Worm (Caenorhabditis elegans): ENCODE results near the gene fbxb-72.

fbxb-72 gene

ce11 chrV:706918-707317 lies 16.8 kb downstream of the fbxb-72 start, which contains the start of gene srbc-38:
TSS of gene srbc-38 (plus strand) at chrV:707218.
- TF ChIP-seq mdl-1 (tag; optimal IDR thresholded peaks at IDR 0.05) (no peak), aly-2 (tag; optimal IDR thresholded peaks at IDR 0.05) (no peak), egl-5 (tag; optimal IDR thresholded peaks at IDR 0.05) (no peak), hmg-11 (tag; optimal IDR thresholded peaks at IDR 0.05) (no peak), elt-1 (tag; optimal IDR thresholded peaks at IDR 0.05) (no peak), lsy-12 (tag; optimal IDR thresholded peaks at IDR 0.05) (no peak), snpc-4 (tag; optimal IDR thresholded peaks at IDR 0.05) (no peak), nhr-23 (tag; optimal IDR thresholded peaks at IDR 0.05) (no peak), nhr-67 (tag; optimal IDR thresholded peaks at IDR 0.05) (no peak), ceh-9 (tag; optimal IDR thresholded peaks at IDR 0.05) (no peak), lin-39 (tag; optimal IDR thresholded peaks at IDR 0.05) (no peak), mml-1 (tag; optimal IDR thresholded peaks at IDR 0.05) (no peak), fkh-2 (tag; optimal IDR thresholded peaks at IDR 0.05) (no peak), nhr-12 (tag; optimal IDR thresholded peaks at IDR 0.05) (no peak), ama-1 (optimal IDR thresholded peaks at IDR 0.05) (no peak)

- TF ChIP-seq ceh-16 (tag; optimal IDR thresholded peaks at IDR 0.05) (no peak), tbx-2 (tag; optimal IDR thresholded peaks at IDR 0.05) (no peak), fkh-2 (tag; optimal IDR thresholded peaks at IDR 0.05) (no peak), nhr-77 (tag; optimal IDR thresholded peaks at IDR 0.05) (no peak)
Observed at ce11 chrV:702260-702659, 21.5 kb downstream of the fbxb-72 start, which contains the start of gene srbc-37. TSS of gene srbc-37 (plus strand) at chrV:702560.

DNA sequence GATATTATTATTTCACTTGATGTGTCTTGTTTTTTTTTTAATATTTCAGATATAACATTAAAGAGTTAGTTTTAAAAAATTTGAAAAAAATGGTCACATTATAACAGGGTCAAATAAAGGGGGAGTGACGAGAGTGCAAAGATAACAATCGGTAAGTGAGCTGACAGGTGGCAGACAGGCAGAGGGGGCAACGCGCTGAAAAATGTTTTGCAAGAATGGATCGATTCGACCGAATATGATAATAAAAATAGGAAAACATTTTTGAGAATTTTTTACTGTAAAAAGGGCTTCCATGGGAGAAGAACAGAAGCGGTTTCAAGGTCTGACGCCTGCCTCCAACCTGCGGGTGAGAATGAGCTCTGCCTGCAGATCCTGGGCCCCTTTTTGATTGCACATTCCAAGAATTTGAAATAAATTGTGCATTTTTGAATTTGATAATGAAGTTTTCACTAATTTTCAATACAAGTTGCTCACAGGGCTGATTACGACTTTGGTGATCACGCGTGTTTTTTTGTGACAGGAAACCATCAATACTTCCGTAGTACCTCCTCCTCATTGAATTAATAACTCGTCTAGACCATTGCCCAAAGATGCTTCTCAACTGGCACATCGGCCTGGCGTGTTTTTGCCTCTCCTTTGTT lies 24.1 kb downstream of the fbxb-72 start, which contains the start of the genes ugt-29 and srx-5:
TSS of gene ugt-29 (minus strand) at position 101 of the 641 bp plus-strand sequence.
TSS of gene srx-5 (plus strand) at position 591 of the 641 bp plus-strand sequence.
- TF ChIP-seq elt-2 (tag; optimal IDR thresholded peaks at IDR 0.05), result no peak
- TF ChIP-seq nhr-28 (tag; optimal IDR thresholded peaks at IDR 0.05), result no peak
- no peak for TF ChIP-seq unc-62 (GFP tag; optimal IDR thresholded peaks at IDR 0.05)
- TF ChIP-seq hmg-11 (tag; optimal IDR thresholded peaks at IDR 0.05), result no peak
- TF ChIP-seq egl-5 (tag; optimal IDR thresholded peaks at IDR 0.05), result no peak
- TF ChIP-seq nhr-67 (tag; optimal IDR thresholded peaks at IDR 0.05), result no peak
- TF ChIP-seq nhr-12 (tag; optimal IDR thresholded peaks at IDR 0.05), result no peak
- no peak for TF ChIP-seq pqm-1 (tag; optimal IDR thresholded peaks at IDR 0.05)
- TF ChIP-seq unc-39 (tag; optimal IDR thresholded peaks at IDR 0.05), result no peak
- no peak for TF ChIP-seq R02D3.7 (tag; optimal IDR thresholded peaks at IDR 0.05)
- no peak for TF ChIP-seq lin-15B (tag; optimal IDR thresholded peaks at IDR 0.05)

DNA sequence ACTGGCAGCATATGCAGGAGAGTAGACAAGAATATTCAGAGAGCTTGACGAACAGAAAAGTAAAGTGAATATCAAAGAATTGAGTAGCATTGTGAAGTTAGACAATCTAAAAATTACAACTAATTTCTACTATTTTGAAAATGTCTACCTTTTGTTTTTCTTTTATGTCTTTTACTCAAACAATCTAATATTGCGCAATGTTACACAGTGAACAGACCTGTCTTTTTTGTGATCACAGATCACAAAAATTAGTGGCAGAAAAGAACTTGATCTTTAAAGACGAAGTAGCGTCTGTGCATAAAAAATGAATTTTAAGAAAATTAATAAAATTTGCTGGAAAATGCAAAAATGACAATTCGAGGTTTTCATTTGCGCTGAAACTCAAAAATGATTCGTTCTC lies 24.7 kb downstream of the fbxb-72 start:
- TF ChIP-seq fkh-10 (GFP tag; optimal IDR thresholded peaks at IDR 0.05), result no peak
- no peak for TF ChIP-seq mml-1 (tag; optimal IDR thresholded peaks at IDR 0.05)
- no peak for TF ChIP-seq nhr-76 (tag; optimal IDR thresholded peaks at IDR 0.05)
- no peak for TF ChIP-seq R02D3.7 (tag; optimal IDR thresholded peaks at IDR 0.05)
- TF ChIP-seq skn-1 (tag; optimal IDR thresholded peaks at IDR 0.05), result no peak
- TF ChIP-seq pha-4 (tag; optimal IDR thresholded peaks at IDR 0.05), result no peak
- TF ChIP-seq lsy-12 (tag; optimal IDR thresholded peaks at IDR 0.05), result no peak
- no peak for TF ChIP-seq unc-62 (GFP tag; optimal IDR thresholded peaks at IDR 0.05)
- no peak for TF ChIP-seq tbx-2 (tag; optimal IDR thresholded peaks at IDR 0.05)
- no peak for TF ChIP-seq nhr-12 (tag; optimal IDR thresholded peaks at IDR 0.05)
- no peak for TF ChIP-seq mdl-1 (tag; optimal IDR thresholded peaks at IDR 0.05)
- TF ChIP-seq egl-5 (tag; optimal IDR thresholded peaks at IDR 0.05), result no peak
- no peak for TF ChIP-seq eor-1 (tag; optimal IDR thresholded peaks at IDR 0.05)
- TF ChIP-seq ceh-9 (tag; optimal IDR thresholded peaks at IDR 0.05), result no peak
- TF ChIP-seq ZK546.5 (tag; optimal IDR thresholded peaks at IDR 0.05), result no peak
- no peak for TF ChIP-seq jun-1 (tag; optimal IDR thresholded peaks at IDR 0.05)
- TF ChIP-seq fkh-2 (tag; optimal IDR thresholded peaks at IDR 0.05), result no peak
- no peak for TF ChIP-seq ceh-28 (tag; optimal IDR thresholded peaks at IDR 0.05)

ce11 chrV:695914-696313 lies 27.8 kb downstream of the fbxb-72 start, which contains the start of gene srj-52:
TSS of gene srj-52 (minus strand) at chrV:696014.
- TF ChIP-seq fos-1 (tag; optimal IDR thresholded peaks at IDR 0.05), result no peak
- no peak for TF ChIP-seq elt-1 (tag; optimal IDR thresholded peaks at IDR 0.05)
- no peak for TF ChIP-seq skn-1 (tag; optimal IDR thresholded peaks at IDR 0.05)
- no peak for TF ChIP-seq mdl-1 (tag; optimal IDR thresholded peaks at IDR 0.05)
- TF ChIP-seq nhr-67 (tag; optimal IDR thresholded peaks at IDR 0.05), result no peak
- no peak for TF ChIP-seq tbx-2 (tag; optimal IDR thresholded peaks at IDR 0.05)
- TF ChIP-seq nhr-11 (tag; optimal IDR thresholded peaks at IDR 0.05), result no peak
- TF ChIP-seq nhr-237 (tag; optimal IDR thresholded peaks at IDR 0.05), result no peak
- no peak for TF ChIP-seq mml-1 (tag; optimal IDR thresholded peaks at IDR 0.05)
- TF ChIP-seq ceh-28 (tag; optimal IDR thresholded peaks at IDR 0.05), result no peak
- TF ChIP-seq ceh-9 (tag; optimal IDR thresholded peaks at IDR 0.05), result no peak
- TF ChIP-seq fkh-2 (tag; optimal IDR thresholded peaks at IDR 0.05), result no peak
- no peak for TF ChIP-seq nhr-28 (tag; optimal IDR thresholded peaks at IDR 0.05)

Measured in whole organism, L3 larva.